Worm (Caenorhabditis elegans) whole organism, L1 larva: ENCODE data around the gene B0285.6.

ENCODE experiments used
- ceh-90 ChIP-seq: sonication (generic microtip); optimal IDR thresholded peaks from 2 replicates; lab custom pipeline; 2016; ENCODE audit warnings: missing genetic modification characterization, missing compliant biosample characterization
- fkh-4 ChIP-seq: sonication (generic microtip); optimal IDR thresholded peaks from 2 replicates; lab custom pipeline; 2016; ENCODE audit warnings: missing compliant biosample characterization, missing genetic modification characterization, borderline replicate concordance
- lir-3 ChIP-seq: sonication (generic microtip); optimal IDR thresholded peaks from 2 replicates; lab custom pipeline; 2016; ENCODE audit warnings: mild to moderate bottlenecking, missing genetic modification characterization, moderate library complexity, missing compliant biosample characterization; ENCODE audit not compliant: poor library complexity
- mep-1 ChIP-seq: fragments of 150-350 bp; optimal IDR thresholded peaks from 2 replicates; lab custom pipeline; 2014; ENCODE audit warnings: missing biosample characterization, missing genetic modification characterization
- zag-1 ChIP-seq: fragments of 150-350 bp; optimal IDR thresholded peaks from 2 replicates; lab custom pipeline; 2014; ENCODE audit warnings: missing biosample characterization, missing genetic modification characterization

- TF ChIP-seq fkh-4 (tag; lab: Kevin White, UChicago) (no peak), mep-1 (no peak), lir-3 (tag; lab: Kevin White, UChicago) (no peak), ceh-90 (tag; lab: Kevin White, UChicago) (no peak), zag-1 (no peak)
Observed at ce11 chrIII:4356384-4356783, 6.5 kb downstream of the B0285.6 start, which contains the start of gene mnp-1.
